Worm (Caenorhabditis elegans) whole organism, midembryonic: Measurements from ENCODE around the gene F31F7.2.

ENCODE experiments used
- med-1 ChIP-seq: sonication (generic microtip); optimal IDR thresholded peaks from 2 replicates; lab custom pipeline; 2017; ENCODE audit warnings: missing genetic modification characterization, mild to moderate bottlenecking, missing compliant biosample characterization, antibody characterized with exemption, missing genetic modification reagents; ENCODE audit not compliant: insufficient read depth
- ref-1 ChIP-seq: fragments of 200-800 bp; sonication (Bioruptor generic); conservative IDR thresholded peaks from 2 replicates; pipeline ENCODE4 v1.3.6; 2022; ENCODE audit warnings: missing genetic modification reagents, missing genetic modification characterization, missing compliant biosample characterization
- tab-1 ChIP-seq: fragments of 200-800 bp; sonication (Bioruptor generic); IDR thresholded peaks from 2 replicates; pipeline ENCODE4 v1.3.6; 2022; ENCODE audit warnings: missing genetic modification characterization, missing compliant biosample characterization
- ztf-23 ChIP-seq: fragments of 200-800 bp; sonication (Bioruptor generic); IDR thresholded peaks from 2 replicates; pipeline ENCODE4 v1.3.6; 2022; ENCODE audit warnings: missing genetic modification reagents, missing genetic modification characterization, missing compliant biosample characterization
- ztf-29 ChIP-seq: fragments of 200-800 bp; sonication (Bioruptor generic); IDR thresholded peaks from 2 replicates; pipeline ENCODE4 v1.3.6; 2022; ENCODE audit warnings: missing genetic modification reagents, missing genetic modification characterization, missing compliant biosample characterization

DNA sequence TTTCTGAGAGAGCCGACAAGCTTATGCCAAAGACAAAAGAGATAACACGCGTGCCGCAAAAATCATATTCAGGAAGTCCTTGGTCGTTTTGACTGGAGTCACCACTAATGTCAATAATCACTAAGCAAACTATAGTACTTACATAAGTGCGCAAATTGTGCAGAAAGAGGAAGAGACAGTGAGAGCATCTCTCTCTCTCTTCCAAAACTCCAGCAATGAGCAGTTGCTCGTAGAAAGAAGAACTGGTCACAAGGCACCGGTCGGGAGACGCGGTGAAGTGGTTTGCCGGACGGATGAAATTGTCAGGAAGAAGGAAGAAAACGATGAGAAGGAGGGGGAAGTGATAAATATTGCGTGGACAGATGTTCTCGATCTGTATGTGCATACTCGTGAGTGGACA lies 555 bp upstream of the F31F7.2 start:
- TF ChIP-seq tab-1 (GFP tag; lab: Robert Waterston, UW) (no peak), ref-1 (GFP tag; lab: Robert Waterston, UW) (no peak), ztf-23 (no peak), med-1 (GFP tag; lab: Kevin White, UChicago) (no peak), ztf-29 (GFP tag; lab: Robert Waterston, UW) (no peak)
